Fruit fly (Drosophila melanogaster) whole organism, embryonic: ENCODE results near the gene Mical.

Experiments
- ATbp ChIP-seq: fragments of 200-800 bp; sonication (Bioruptor generic); optimal IDR thresholded peaks from 2 replicates; lab custom pipeline; 2017; ENCODE audit warnings: missing biosample characterization, mild to moderate bottlenecking, missing genetic modification characterization, missing genetic modification reagents
- CG10209 ChIP-seq: fragments of 200-800 bp; sonication (Bioruptor generic); optimal IDR thresholded peaks from 3 replicates; lab custom pipeline; 2017; ENCODE audit warnings: missing biosample characterization, mild to moderate bottlenecking, missing genetic modification characterization, missing genetic modification reagents
- CG11504 ChIP-seq: fragments of 200-800 bp; sonication (Bioruptor generic); optimal IDR thresholded peaks from 3 replicates; lab custom pipeline; 2019; ENCODE audit warnings: missing biosample characterization, mild to moderate bottlenecking, missing genetic modification characterization, moderate library complexity
- CG12391 ChIP-seq: fragments of 200-800 bp; sonication (Bioruptor generic); optimal IDR thresholded peaks from 3 replicates; lab custom pipeline; 2018; ENCODE audit warnings: missing biosample characterization, mild to moderate bottlenecking, missing genetic modification characterization, moderate library complexity
- CG13424 ChIP-seq: fragments of 200-800 bp; sonication (Bioruptor generic); optimal IDR thresholded peaks from 2 replicates; lab custom pipeline; 2019; ENCODE audit warnings: missing biosample characterization, mild to moderate bottlenecking, missing genetic modification characterization, moderate library complexity
- CG17385 ChIP-seq: fragments of 200-800 bp; sonication (Bioruptor generic); optimal IDR thresholded peaks from 3 replicates; lab custom pipeline; 2018; ENCODE audit warnings: missing biosample characterization, mild to moderate bottlenecking, missing genetic modification characterization
- CG1832 ChIP-seq: fragments of 200-800 bp; sonication (Bioruptor generic); optimal IDR thresholded peaks from 2 replicates; lab custom pipeline; 2017; ENCODE audit warnings: missing biosample characterization, mild to moderate bottlenecking, missing genetic modification characterization, inconsistent platforms
- CG2202 ChIP-seq: fragments of 200-800 bp; sonication (Bioruptor generic); optimal IDR thresholded peaks from 2 replicates; lab custom pipeline; 2018; ENCODE audit warnings: missing biosample characterization, mild to moderate bottlenecking, missing genetic modification characterization
- CG3726 ChIP-seq: fragments of 200-800 bp; sonication (Bioruptor generic); IDR thresholded peaks from 3 replicates; pipeline ENCODE4, ENCODE4 v1.3.6; 2022; ENCODE audit warnings: missing biosample characterization, missing genetic modification characterization
- CG4707 ChIP-seq: fragments of 200-800 bp; sonication (Bioruptor generic); optimal IDR thresholded peaks from 2 replicates; lab custom pipeline; 2018; ENCODE audit warnings: missing biosample characterization, mild to moderate bottlenecking, missing genetic modification characterization, moderate library complexity
- CG4730 ChIP-seq: fragments of 200-800 bp; sonication (Bioruptor generic); IDR thresholded peaks from 2 replicates; pipeline ENCODE4 v1.3.6; 2022; ENCODE audit warnings: missing biosample characterization, missing genetic modification characterization
- CG6689 ChIP-seq: fragments of 200-800 bp; sonication (Bioruptor generic); IDR thresholded peaks from 2 replicates; pipeline ENCODE4 v1.3.6; 2022; ENCODE audit warnings: missing biosample characterization, missing genetic modification characterization
- CG7839 ChIP-seq: fragments of 200-800 bp; sonication (Bioruptor generic); optimal IDR thresholded peaks from 3 replicates; lab custom pipeline; 2018; ENCODE audit warnings: missing biosample characterization, mild to moderate bottlenecking, missing genetic modification characterization, moderate library complexity
- CoRest ChIP-seq: fragments of 200-800 bp; sonication (Bioruptor generic); optimal IDR thresholded peaks from 3 replicates; lab custom pipeline; 2018; ENCODE audit warnings: missing biosample characterization, mild to moderate bottlenecking, missing genetic modification characterization, moderate library complexity
- Hmr ChIP-seq: fragments of 200-800 bp; sonication (Bioruptor generic); optimal IDR thresholded peaks from 3 replicates; lab custom pipeline; 2017; ENCODE audit warnings: mild to moderate bottlenecking, missing biosample characterization, missing genetic modification reagents, missing genetic modification characterization
- MESR4 ChIP-seq: fragments of 200-800 bp; sonication (Bioruptor generic); optimal IDR thresholded peaks from 2 replicates; lab custom pipeline; 2018; ENCODE audit warnings: missing biosample characterization, mild to moderate bottlenecking, missing genetic modification characterization, moderate library complexity
- Nf-YB ChIP-seq: fragments of 200-800 bp; sonication (Bioruptor generic); optimal IDR thresholded peaks from 3 replicates; lab custom pipeline; 2019; ENCODE audit warnings: missing biosample characterization, mild to moderate bottlenecking, missing genetic modification characterization, moderate library complexity
- PHDP ChIP-seq: fragments of 200-800 bp; sonication (Bioruptor generic); optimal IDR thresholded peaks from 3 replicates; lab custom pipeline; 2018; ENCODE audit warnings: missing biosample characterization, mild to moderate bottlenecking, missing genetic modification characterization, moderate library complexity
- Rfx ChIP-seq: fragments of 200-800 bp; sonication (Bioruptor generic); IDR thresholded peaks from 2 replicates; pipeline ENCODE4 v1.3.6; 2022; ENCODE audit warnings: missing biosample characterization, missing genetic modification characterization
- Rx ChIP-seq: fragments of 200-800 bp; sonication (Bioruptor generic); IDR thresholded peaks from 2 replicates; pipeline ENCODE4 v1.3.6; 2022; ENCODE audit warnings: missing biosample characterization, missing genetic modification characterization
- Side ChIP-seq: fragments of 200-800 bp; sonication (Bioruptor generic); optimal IDR thresholded peaks from 2 replicates; lab custom pipeline; 2016; ENCODE audit warnings: missing biosample characterization, missing genetic modification characterization
- Sox102F ChIP-seq: fragments of 200-800 bp; sonication (Bioruptor generic); optimal IDR thresholded peaks from 2 replicates; lab custom pipeline; 2018; ENCODE audit warnings: missing biosample characterization, mild to moderate bottlenecking, missing genetic modification characterization, moderate library complexity
- Spps ChIP-seq: fragments of 200-800 bp; sonication (Bioruptor generic); optimal IDR thresholded peaks from 2 replicates; lab custom pipeline; 2018; ENCODE audit warnings: missing biosample characterization, mild to moderate bottlenecking, missing genetic modification characterization
- ato ChIP-seq: fragments of 200-800 bp; sonication (Bioruptor generic); IDR thresholded peaks from 2 replicates; pipeline ENCODE4 v1.3.6; 2022; ENCODE audit warnings: missing biosample characterization, missing genetic modification characterization; ENCODE audit not compliant: partially characterized antibody
- bsh ChIP-seq, 2 experiments: fragments of 200-800 bp; sonication (Bioruptor generic); optimal IDR thresholded peaks; 2 replicates each; lab custom pipeline; 2017 to 2018; ENCODE audit warnings: mild to moderate bottlenecking in 2 of 2, missing biosample characterization in 2 of 2, missing genetic modification characterization in 2 of 2, moderate library complexity in 1 of 2
- cato ChIP-seq: fragments of 200-800 bp; sonication (Bioruptor generic); optimal IDR thresholded peaks from 2 replicates; lab custom pipeline; 2016; ENCODE audit warnings: missing biosample characterization, missing genetic modification characterization, borderline replicate concordance
- dpn ChIP-seq, 2 experiments: fragments of 200-800 bp; sonication (Bioruptor generic); optimal IDR thresholded peaks; 3 replicates each; lab custom pipeline; 2016; ENCODE audit warnings: missing biosample characterization in 2 of 2, missing genetic modification characterization in 2 of 2
- gem ChIP-seq: fragments of 200-800 bp; sonication (Bioruptor generic); optimal IDR thresholded peaks from 2 replicates; lab custom pipeline; 2019; ENCODE audit warnings: missing biosample characterization, mild to moderate bottlenecking, missing genetic modification characterization, moderate library complexity
- h ChIP-seq: fragments of >200 bp; optimal IDR thresholded peaks from 2 replicates; lab custom pipeline; 2017
- inv ChIP-seq: fragments of 200-800 bp; sonication (Bioruptor generic); IDR thresholded peaks from 2 replicates; pipeline ENCODE4 v1.3.6; 2022; ENCODE audit warnings: missing biosample characterization, missing genetic modification characterization; ENCODE audit not compliant: partially characterized antibody
- odd ChIP-seq: fragments of 200-800 bp; sonication (Bioruptor generic); optimal IDR thresholded peaks from 2 replicates; lab custom pipeline; 2017; ENCODE audit warnings: missing biosample characterization, mild to moderate bottlenecking, missing genetic modification characterization
- pan ChIP-seq, 4 experiments: fragments of >200 bp in 3 of 4; fragments of 200-800 bp in 1 of 4; sonication (Bioruptor generic) in 1 of 4; optimal IDR thresholded peaks in 3 of 4; IDR thresholded peaks in 1 of 4; 2 replicates each; pipeline versions ENCODE4 v1.3.6 to Lab custom; 2017 to 2022; ENCODE audit warnings: missing biosample characterization in 2 of 4, missing genetic modification characterization in 2 of 4, mixed read lengths in 1 of 4
- pfk ChIP-seq: fragments of 200-800 bp; sonication (Bioruptor generic); optimal IDR thresholded peaks from 2 replicates; lab custom pipeline; 2018; ENCODE audit warnings: missing biosample characterization, mild to moderate bottlenecking, missing genetic modification characterization, moderate library complexity
- phol ChIP-seq: fragments of 200-800 bp; sonication (Bioruptor generic); optimal IDR thresholded peaks from 3 replicates; lab custom pipeline; 2018; ENCODE audit warnings: missing biosample characterization, mild to moderate bottlenecking, missing genetic modification characterization, moderate library complexity
- repo ChIP-seq: fragments of 200-800 bp; sonication (Bioruptor generic); optimal IDR thresholded peaks from 2 replicates; lab custom pipeline; 2016; ENCODE audit warnings: missing biosample characterization, missing genetic modification characterization
- sim ChIP-seq: fragments of 200-800 bp; sonication (Bioruptor generic); IDR thresholded peaks from 2 replicates; pipeline ENCODE4 v1.3.6; 2022; ENCODE audit warnings: missing biosample characterization, missing genetic modification characterization
- ttk ChIP-seq: fragments of 200-800 bp; sonication (Bioruptor generic); IDR thresholded peaks from 2 replicates; pipeline ENCODE4 v2.1.2; 2022; ENCODE audit warnings: missing biosample characterization, missing genetic modification characterization
- vvl ChIP-seq: fragments of 200-800 bp; sonication (Bioruptor generic); IDR thresholded peaks from 2 replicates; pipeline ENCODE4 v1.3.6; 2022; ENCODE audit warnings: missing biosample characterization, missing genetic modification characterization

Mical gene

DNA sequence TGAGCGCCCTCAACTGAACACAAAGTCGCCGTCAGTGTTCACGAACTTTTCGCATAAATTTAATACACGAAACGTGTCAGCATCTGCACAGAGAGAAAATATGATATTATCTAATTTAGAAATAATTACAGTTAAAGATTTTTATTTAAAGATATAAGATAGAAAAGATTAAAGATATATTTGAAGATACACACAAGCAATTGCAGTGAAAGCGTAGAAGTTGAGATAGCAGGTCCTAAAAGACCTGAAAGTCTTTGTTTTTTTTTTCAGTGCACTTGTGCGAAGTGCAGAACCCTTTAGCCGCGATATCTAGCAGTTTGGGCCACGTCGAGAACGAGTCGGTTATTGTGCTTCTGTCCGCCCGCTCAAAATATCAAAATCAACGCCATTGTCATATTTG, 65.2 kb downstream of the Mical start (continued):
- TF ChIP-seq bsh (GFP tag; optimal IDR thresholded peaks at IDR 0.05; lab: Kevin White, UChicago) (peak in 1 of 2 experiments; percentile 24), CG13424 (tag; lab: Kevin White, UChicago) (peak; percentile 12), Rfx (GFP tag; lab: Robert Waterston, UW) (peak; percentile 35; the same call in 1 of the 2 replicates), phol (tag; lab: Kevin White, UChicago) (peak; percentile 10), CG12391 (tag; lab: Kevin White, UChicago) (peak; percentile 8), pan (optimal IDR thresholded peaks at IDR 0.05; lab: Kevin White, UChicago) (no peak), pan (GFP tag; optimal IDR thresholded peaks at IDR 0.05 in 1 of 2, IDR thresholded peaks at IDR 0.05 in 1 of 2) (peak in 1 of 2 experiments; percentile 26), CG6689 (GFP tag; lab: Robert Waterston, UW) (0 out of 2 replicates have a peak, but pooled peaks have one; percentile 37), Sox102F (peak; percentile 16), CG7839 (peak; percentile 39), gem (peak; percentile 55), Hmr (GFP tag; lab: Kevin White, UChicago) (peak; percentile 31), PHDP (tag; lab: Kevin White, UChicago) (peak; percentile 27), dpn (GFP tag; optimal IDR thresholded peaks at IDR 0.05; lab: Kevin White, UChicago) (peak in 1 of 2 experiments; percentile 11), CG11504 (tag; lab: Kevin White, UChicago) (peak; percentile 51), CG4707 (no peak), ATbp (GFP tag; lab: Kevin White, UChicago) (peak; percentile 7), vvl (GFP tag; lab: Robert Waterston, UW) (peak; percentile 20; the same call in 1 of the 2 replicates), CG2202 (tag; lab: Kevin White, UChicago) (no peak), cato (GFP tag; lab: Kevin White, UChicago) (no peak), Spps (tag; lab: Kevin White, UChicago) (no peak), CG17385 (peak; percentile 13), Nf-YB (no peak), ato (GFP tag; lab: Robert Waterston, UW) (no peak), CoRest (tag; lab: Kevin White, UChicago) (no peak), CG10209 (peak; percentile 38), odd (GFP tag; lab: Kevin White, UChicago) (no peak), MESR4 (GFP tag; lab: Kevin White, UChicago) (no peak), CG3726 (GFP tag; lab: Robert Waterston, UW) (no peak)

DNA sequence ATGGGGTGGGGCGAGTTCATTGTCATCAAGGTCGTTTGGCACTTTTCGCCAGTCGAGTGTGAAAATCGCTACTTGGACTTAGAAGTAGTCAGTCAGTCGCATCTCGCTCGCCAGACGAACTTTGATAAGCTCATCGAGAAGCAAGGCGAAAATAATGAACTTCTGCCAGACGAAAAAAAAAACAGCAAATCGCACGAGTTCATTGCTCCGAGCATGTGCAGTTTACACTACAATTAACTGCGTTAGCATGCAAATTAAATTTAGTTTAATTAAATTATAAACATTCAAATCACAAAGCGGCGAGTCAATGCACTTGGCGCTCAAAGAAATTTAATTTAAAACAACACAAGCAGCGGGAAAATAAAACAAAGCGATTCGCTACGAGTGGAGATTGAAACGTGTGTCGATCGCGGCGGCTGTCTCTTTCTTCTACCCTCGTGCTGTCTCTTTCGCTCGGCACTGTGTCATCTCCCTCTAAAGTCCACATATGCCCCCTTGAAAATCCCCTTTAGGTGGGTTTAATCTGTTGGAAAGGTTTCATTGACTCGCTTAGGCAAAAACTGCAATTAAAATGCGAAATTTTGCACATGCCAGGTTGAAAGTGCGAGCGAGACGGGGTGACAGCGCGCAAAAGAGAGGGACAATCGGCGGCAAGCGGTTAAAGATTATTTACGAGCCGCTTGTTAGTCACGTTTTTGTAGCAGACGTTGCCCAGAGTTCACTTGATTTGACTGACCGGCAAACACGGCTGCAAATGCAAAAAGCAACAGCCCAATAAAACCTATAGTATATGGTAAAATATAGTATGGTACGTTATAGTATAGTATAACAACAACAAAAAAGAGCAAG, 73.6 kb downstream of the Mical start:
- no peak for TF ChIP-seq inv (GFP tag; lab: Robert Waterston, UW)
- no peak for TF ChIP-seq sim (GFP tag; lab: Robert Waterston, UW)
- no peak for TF ChIP-seq pfk (GFP tag; lab: Kevin White, UChicago)
- no peak for TF ChIP-seq ttk (GFP tag; lab: Robert Waterston, UW)
- TF ChIP-seq CG4730 (GFP tag; lab: Robert Waterston, UW): peak; percentile 4; the same call in 1 of the 2 replicates
- peak; percentile 51 for TF ChIP-seq CG1832
- TF ChIP-seq Rx (GFP tag; lab: Robert Waterston, UW): no peak
- TF ChIP-seq h (lab: Kevin White, UChicago): no peak
- no peak for TF ChIP-seq repo
- no peak for TF ChIP-seq Side (GFP tag; lab: Kevin White, UChicago)
